Comparison of ENCODE assay signal across 1 worm cellular context in the genomic region with DNA sequence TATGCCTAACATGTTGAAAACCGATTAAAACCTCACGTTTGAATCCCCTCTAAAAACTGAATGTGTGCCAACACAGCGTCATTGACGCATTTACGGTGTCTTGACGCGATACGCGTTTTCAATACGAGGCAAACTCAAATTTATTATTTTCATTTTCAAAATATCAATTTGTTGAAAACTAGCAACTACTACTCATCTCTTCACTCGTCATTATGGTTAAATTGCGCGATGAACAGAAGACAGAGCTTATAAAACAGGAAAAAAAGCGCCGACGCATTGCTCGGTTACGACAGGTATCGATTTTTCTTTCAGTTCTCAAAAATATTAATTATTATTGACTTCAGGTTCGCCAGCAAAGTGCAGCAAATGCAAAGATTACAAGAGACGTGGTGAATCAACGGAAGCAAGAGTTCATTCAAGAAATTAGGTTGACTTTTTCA.
TF ChIP-seq lines count a peak whose summit lies in the region.

TSS of gene enee-1 (plus strand) at position 108 of the 440 bp plus-strand sequence.

TF ChIP-seq in whole organism, L4 larva, 104 proteins besides CTCF, POLR2A, EP300 and RAD21 (continued from another document):
- TF ChIP-seq nhr-25 (tag; optimal IDR thresholded peaks at IDR 0.05; lab: Kevin White, UChicago; ENCODE audit: borderline replicate concordance, insufficient read depth) (peak; percentile 28), lin-38 (GFP tag; IDR thresholded peaks at IDR 0.05; lab: Robert Waterston, UW) (peak; percentile 83), cey-2 (tag; optimal IDR thresholded peaks at IDR 0.05; lab: Kevin White, UChicago; ENCODE audit: borderline replicate concordance, insufficient read depth) (no peak), snpc-4 (tag; optimal IDR thresholded peaks at IDR 0.05; lab: Kevin White, UChicago) (no peak), lin-29 (GFP tag; IDR thresholded peaks at IDR 0.05; lab: Robert Waterston, UW) (peak; percentile 50; the same call in 1 of the 2 replicates), F44E2.7 (GFP tag; IDR thresholded peaks at IDR 0.05; lab: Robert Waterston, UW) (no peak), ceh-28 (tag; optimal IDR thresholded peaks at IDR 0.05; lab: Kevin White, UChicago) (peak; percentile 3), attf-4 (tag; optimal IDR thresholded peaks at IDR 0.05; lab: Kevin White, UChicago) (no peak), ztf-7 (tag; optimal IDR thresholded peaks at IDR 0.05; lab: Kevin White, UChicago) (peak; percentile 65), aly-2 (tag; optimal IDR thresholded peaks at IDR 0.05; lab: Kevin White, UChicago) (no peak), hmg-1.1 (GFP tag; IDR thresholded peaks at IDR 0.05; lab: Robert Waterston, UW) (peak; percentile 75), sdz-12 (GFP tag; optimal IDR thresholded peaks at IDR 0.05; lab: Kevin White, UChicago) (no peak), mdt-29 (GFP tag; IDR thresholded peaks at IDR 0.05; lab: Robert Waterston, UW) (0 out of 2 replicates have a peak, but pooled peaks have one; percentile 40), nhr-237 (tag; optimal IDR thresholded peaks at IDR 0.05; lab: Kevin White, UChicago) (no peak), zfp-3 (GFP tag; conservative IDR thresholded peaks at IDR 0.05; lab: Robert Waterston, UW) (no peak), rbr-2 (tag; optimal IDR thresholded peaks at IDR 0.05; lab: Kevin White, UChicago) (peak; percentile 72), spr-1 (tag; optimal IDR thresholded peaks at IDR 0.05; lab: Kevin White, UChicago) (peak; percentile 83), daf-12 (tag; optimal IDR thresholded peaks at IDR 0.05; lab: Kevin White, UChicago) (no peak), mep-1 (tag; optimal IDR thresholded peaks at IDR 0.05; lab: Kevin White, UChicago) (peak; percentile 87), dmd-9 (GFP tag; IDR thresholded peaks at IDR 0.05; lab: Robert Waterston, UW) (no peak), ama-1 (optimal IDR thresholded peaks at IDR 0.05; lab: Kevin White, UChicago) (peak; percentile 90), set-16 (GFP tag; IDR thresholded peaks at IDR 0.05; lab: Robert Waterston, UW) (no peak), madf-5 (GFP tag; IDR thresholded peaks at IDR 0.05; lab: Robert Waterston, UW) (no peak), pqm-1 (tag; optimal IDR thresholded peaks at IDR 0.05; lab: Kevin White, UChicago) (no peak), D1046.2 (GFP tag; IDR thresholded peaks at IDR 0.05; lab: Robert Waterston, UW) (no peak), T20F7.1 (GFP tag; optimal IDR thresholded peaks at IDR 0.05; lab: Kevin White, UChicago) (peak; percentile 84), fos-1 (tag; optimal IDR thresholded peaks at IDR 0.05; lab: Kevin White, UChicago) (no peak), nhr-6 (tag; optimal IDR thresholded peaks at IDR 0.05; lab: Kevin White, UChicago) (peak; percentile 93), duxl-1 (tag; optimal IDR thresholded peaks at IDR 0.05; lab: Kevin White, UChicago; ENCODE audit: poor library complexity) (peak; percentile 75), unc-130 (GFP tag; optimal IDR thresholded peaks at IDR 0.05; lab: Kevin White, UChicago) (no peak), skn-1 (tag; optimal IDR thresholded peaks at IDR 0.05; lab: Kevin White, UChicago) (no peak), F10B5.3 (tag; optimal IDR thresholded peaks at IDR 0.05; lab: Kevin White, UChicago) (peak; percentile 48), ceh-32 (tag; optimal IDR thresholded peaks at IDR 0.05; lab: Kevin White, UChicago; ENCODE audit: poor library complexity) (peak; percentile 23)
